Fruit fly (Drosophila melanogaster) whole organism, prepupa: Measurements from ENCODE around the gene Z600.

Experiments used
- CG3032 ChIP-seq: fragments of 200-800 bp; optimal IDR thresholded peaks from 2 replicates; lab custom pipeline; 2019; ENCODE audit warnings: missing biosample characterization, mild to moderate bottlenecking, missing genetic modification characterization, moderate library complexity
- CG9139 ChIP-seq: fragments of 200-800 bp; sonication (Bioruptor generic); optimal IDR thresholded peaks from 3 replicates; lab custom pipeline; 2017; ENCODE audit warnings: missing biosample characterization, mild to moderate bottlenecking, missing genetic modification characterization

DNA sequence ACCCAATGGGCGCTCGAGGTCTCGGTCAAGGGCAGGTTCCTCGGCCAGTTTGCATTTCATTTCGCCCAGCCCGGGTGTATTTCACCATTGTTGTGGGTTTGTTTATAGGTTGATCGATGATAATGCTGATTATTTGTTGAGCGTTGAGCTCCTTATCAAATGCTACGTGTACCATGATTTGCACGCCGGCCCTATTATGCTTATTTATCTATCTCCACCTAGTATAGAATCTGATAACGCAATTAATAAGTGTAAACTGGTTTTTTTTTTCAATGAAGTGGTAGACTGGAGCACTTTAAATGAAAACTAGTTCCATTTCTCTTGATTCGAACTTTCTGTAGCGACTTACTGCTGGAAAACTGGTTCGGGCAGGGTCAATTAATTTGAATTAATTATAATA is 6.6 kb upstream of the Z600 start:
- TF ChIP-seq CG9139 (GFP tag; lab: Kevin White, UChicago) = no peak
- no peak for TF ChIP-seq CG3032
